Worm (Caenorhabditis elegans) whole organism, young adult: ENCODE results near the gene tomm-70.
A peak's percentile ranks its signal among the peaks of the same experiment; 100 is the strongest.

Experiments
- B0261.1 ChIP-seq: sonication (generic microtip); optimal IDR thresholded peaks from 2 replicates; lab custom pipeline; 2016; ENCODE audit warnings: mild to moderate bottlenecking, missing genetic modification characterization, moderate library complexity, missing compliant biosample characterization
- B0336.3 ChIP-seq: fragments of 200-800 bp; sonication (Bioruptor generic); IDR thresholded peaks from 2 replicates; pipeline ENCODE4 v1.3.6; 2022; ENCODE audit warnings: missing genetic modification characterization, missing compliant biosample characterization
- C06A6.2 ChIP-seq: fragments of 200-800 bp; sonication (Bioruptor generic); conservative IDR thresholded peaks from 2 replicates; pipeline ENCODE4 v1.3.6; 2022; ENCODE audit warnings: missing genetic modification characterization, missing compliant biosample characterization
- F10E7.11 ChIP-seq: sonication (generic microtip); optimal IDR thresholded peaks from 2 replicates; lab custom pipeline; 2017; ENCODE audit warnings: mild to moderate bottlenecking, missing genetic modification characterization, moderate library complexity, missing compliant biosample characterization
- F33H1.4 ChIP-seq: fragments of 200-800 bp; sonication (Bioruptor generic); IDR thresholded peaks from 2 replicates; pipeline ENCODE4 v1.3.6; 2022; ENCODE audit warnings: missing genetic modification reagents, missing genetic modification characterization, missing compliant biosample characterization
- F49E8.2 ChIP-seq: sonication (generic microtip); optimal IDR thresholded peaks from 3 replicates; lab custom pipeline; 2017; ENCODE audit warnings: missing genetic modification characterization, mild to moderate bottlenecking, missing compliant biosample characterization, antibody characterized with exemption, moderate library complexity; ENCODE audit not compliant: insufficient read depth
- F55B11.4 ChIP-seq: sonication (generic microtip); optimal IDR thresholded peaks from 2 replicates; lab custom pipeline; 2016; ENCODE audit warnings: missing compliant biosample characterization, missing genetic modification characterization, borderline replicate concordance; ENCODE audit not compliant: insufficient read depth
- Y53F4B.3 ChIP-seq: fragments of 200-800 bp; sonication (Bioruptor generic); IDR thresholded peaks from 2 replicates; pipeline ENCODE4 v1.3.6; 2022; ENCODE audit warnings: missing genetic modification reagents, missing genetic modification characterization, missing compliant biosample characterization
- Y79H2A.3 ChIP-seq: fragments of 200-800 bp; sonication (Bioruptor generic); conservative IDR thresholded peaks from 2 replicates; pipeline ENCODE4 v1.3.6; 2022; ENCODE audit warnings: missing genetic modification reagents, missing genetic modification characterization, missing compliant biosample characterization
- aptf-3 ChIP-seq: fragments of 200-800 bp; sonication (Bioruptor generic); IDR thresholded peaks from 2 replicates; pipeline ENCODE4 v1.3.6; 2022; ENCODE audit warnings: missing genetic modification characterization, missing compliant biosample characterization
- athp-1 ChIP-seq: sonication (generic microtip); optimal IDR thresholded peaks from 2 replicates; lab custom pipeline; 2017; ENCODE audit warnings: mild to moderate bottlenecking, missing genetic modification characterization, missing compliant biosample characterization
- attf-5 ChIP-seq: fragments of 200-800 bp; sonication (Bioruptor generic); optimal IDR thresholded peaks from 2 replicates; lab custom pipeline; 2018; ENCODE audit warnings: mild to moderate bottlenecking, missing genetic modification characterization, missing compliant biosample characterization
- bed-2 ChIP-seq: fragments of 200-800 bp; sonication (Bioruptor generic); IDR thresholded peaks from 2 replicates; pipeline ENCODE4 v1.3.6; 2022; ENCODE audit warnings: missing genetic modification reagents, missing genetic modification characterization, missing compliant biosample characterization
- cebp-2 ChIP-seq: fragments of 200-800 bp; sonication (Bioruptor generic); IDR thresholded peaks from 2 replicates; pipeline ENCODE4 v1.3.6; 2022; ENCODE audit warnings: missing genetic modification characterization, missing compliant biosample characterization
- ceh-40 ChIP-seq: fragments of 200-800 bp; sonication (Bioruptor generic); IDR thresholded peaks from 2 replicates; pipeline ENCODE4 v1.3.6; 2022; ENCODE audit warnings: missing genetic modification characterization, missing compliant biosample characterization
- ceh-79 ChIP-seq: sonication (generic microtip); optimal IDR thresholded peaks from 2 replicates; lab custom pipeline; 2017; ENCODE audit warnings: mild to moderate bottlenecking, missing genetic modification characterization, missing compliant biosample characterization
- chd-7 ChIP-seq: sonication (generic microtip); optimal IDR thresholded peaks from 2 replicates; lab custom pipeline; 2016; ENCODE audit warnings: mild to moderate bottlenecking, missing genetic modification characterization, moderate library complexity, missing compliant biosample characterization
- dpff-1 ChIP-seq: sonication (generic microtip); optimal IDR thresholded peaks from 2 replicates; lab custom pipeline; 2017; ENCODE audit warnings: mild to moderate bottlenecking, missing genetic modification characterization, missing compliant biosample characterization
- egrh-3 ChIP-seq: fragments of 200-800 bp; sonication (Bioruptor generic); IDR thresholded peaks from 2 replicates; pipeline ENCODE4 v1.3.6; 2022; ENCODE audit warnings: missing genetic modification reagents, missing genetic modification characterization, missing compliant biosample characterization
- ekl-4 ChIP-seq: fragments of 200-800 bp; sonication (Bioruptor generic); IDR thresholded peaks from 2 replicates; pipeline ENCODE4 v1.3.6; 2022; ENCODE audit warnings: missing genetic modification reagents, missing genetic modification characterization, missing compliant biosample characterization
- him-1 ChIP-seq: sonication (generic microtip); optimal IDR thresholded peaks from 2 replicates; lab custom pipeline; 2016; ENCODE audit warnings: missing genotype, missing genetic modification reagents, missing genetic modification characterization, missing compliant biosample characterization
- hlh-26 ChIP-seq: fragments of 200-800 bp; sonication (Bioruptor generic); conservative IDR thresholded peaks from 2 replicates; pipeline ENCODE4 v1.3.6; 2022; ENCODE audit warnings: missing genetic modification reagents, missing genetic modification characterization, missing compliant biosample characterization
- hsf-1 ChIP-seq: fragments of 200-800 bp; sonication (Bioruptor generic); IDR thresholded peaks from 2 replicates; pipeline ENCODE4 v1.3.6; 2022; ENCODE audit warnings: missing genetic modification reagents, missing genetic modification characterization, missing compliant biosample characterization
- let-526 ChIP-seq: fragments of 200-800 bp; sonication (Bioruptor generic); IDR thresholded peaks from 2 replicates; pipeline ENCODE4 v1.3.6; 2022; ENCODE audit warnings: missing genetic modification reagents, missing genetic modification characterization, missing compliant biosample characterization
- lsy-27 ChIP-seq: sonication (generic microtip); optimal IDR thresholded peaks from 2 replicates; lab custom pipeline; 2017; ENCODE audit warnings: missing genetic modification characterization, mild to moderate bottlenecking, missing compliant biosample characterization, antibody characterized with exemption, missing genotype, borderline replicate concordance; ENCODE audit not compliant: insufficient read depth
- madf-10 ChIP-seq: sonication (generic microtip); optimal IDR thresholded peaks from 2 replicates; lab custom pipeline; 2016; ENCODE audit warnings: mild to moderate bottlenecking, missing genetic modification characterization, missing compliant biosample characterization
- mes-4 ChIP-seq: sonication (generic microtip); optimal IDR thresholded peaks from 2 replicates; lab custom pipeline; 2016; ENCODE audit warnings: missing genotype, missing genetic modification characterization, missing compliant biosample characterization
- mxl-1 ChIP-seq: sonication (generic microtip); optimal IDR thresholded peaks from 2 replicates; lab custom pipeline; 2016; ENCODE audit warnings: missing genetic modification characterization, missing compliant biosample characterization
- nfya-1 ChIP-seq: sonication (generic microtip); optimal IDR thresholded peaks from 2 replicates; lab custom pipeline; 2017; ENCODE audit warnings: antibody characterized with exemption, missing compliant biosample characterization, missing genetic modification characterization, borderline replicate concordance; ENCODE audit not compliant: insufficient read depth
- nfyb-1 ChIP-seq: fragments of 200-800 bp; sonication (Bioruptor generic); IDR thresholded peaks from 2 replicates; pipeline ENCODE4 v1.3.6; 2022; ENCODE audit warnings: missing genetic modification reagents, missing genetic modification characterization, missing compliant biosample characterization
- rcor-1 ChIP-seq: fragments of 200-800 bp; sonication (Bioruptor generic); IDR thresholded peaks from 2 replicates; pipeline ENCODE4 v1.3.6; 2022; ENCODE audit warnings: missing genetic modification reagents, missing genetic modification characterization, missing compliant biosample characterization
- rec-8 ChIP-seq, 2 experiments: sonication (generic microtip); optimal IDR thresholded peaks; 2 replicates each; lab custom pipeline; 2016; ENCODE audit warnings: mild to moderate bottlenecking in 2 of 2, missing genetic modification characterization in 2 of 2, missing genetic modification reagents in 2 of 2, missing genotype in 2 of 2, missing biosample characterization in 1 of 2, missing compliant biosample characterization in 1 of 2, moderate library complexity in 1 of 2
- sea-2 ChIP-seq: fragments of 200-800 bp; sonication (Bioruptor generic); IDR thresholded peaks from 2 replicates; pipeline ENCODE4 v1.3.6; 2022; ENCODE audit warnings: missing genetic modification characterization, missing compliant biosample characterization
- snpc-1.3 ChIP-seq: sonication (generic microtip); optimal IDR thresholded peaks from 2 replicates; lab custom pipeline; 2017; ENCODE audit warnings: missing genetic modification characterization, mild to moderate bottlenecking, missing compliant biosample characterization, antibody characterized with exemption, moderate library complexity, missing genotype, missing genetic modification reagents; ENCODE audit not compliant: insufficient read depth
- snpc-4 ChIP-seq, 5 experiments: fragments of 150-350 bp in 1 of 5; sonication (generic microtip) in 4 of 5; optimal IDR thresholded peaks; 2 replicates each; lab custom pipeline; 2014 to 2018; ENCODE audit warnings: missing genetic modification characterization in 5 of 5, missing biosample characterization in 3 of 5, antibody characterized with exemption in 2 of 5, mild to moderate bottlenecking in 2 of 5, missing compliant biosample characterization in 2 of 5, missing genotype in 2 of 5, moderate library complexity in 2 of 5, missing genetic modification reagents in 1 of 5
- sptf-2 ChIP-seq: fragments of 200-800 bp; sonication (Bioruptor generic); optimal IDR thresholded peaks from 2 replicates; lab custom pipeline; 2018; ENCODE audit warnings: mild to moderate bottlenecking, missing genetic modification characterization, missing compliant biosample characterization
- tbp1 ChIP-seq: fragments of 200-800 bp; sonication (Bioruptor generic); optimal IDR thresholded peaks from 2 replicates; lab custom pipeline; 2018; ENCODE audit warnings: mild to moderate bottlenecking, missing genetic modification characterization, missing compliant biosample characterization
- tlf-1 ChIP-seq: fragments of 200-800 bp; sonication (Bioruptor generic); optimal IDR thresholded peaks from 2 replicates; lab custom pipeline; 2018; ENCODE audit warnings: mild to moderate bottlenecking, missing genetic modification characterization, missing compliant biosample characterization
- unc-62 ChIP-seq: fragments of 150-350 bp; optimal IDR thresholded peaks from 2 replicates; lab custom pipeline; 2014; ENCODE audit warnings: missing biosample characterization, missing genetic modification reagents, missing genetic modification characterization
- zfh-2 ChIP-seq: fragments of 200-800 bp; sonication (Bioruptor generic); conservative IDR thresholded peaks from 2 replicates; pipeline ENCODE4 v1.3.6; 2022; ENCODE audit warnings: missing genetic modification reagents, missing genetic modification characterization, missing compliant biosample characterization
- zim-3 ChIP-seq: sonication (generic microtip); optimal IDR thresholded peaks from 2 replicates; lab custom pipeline; 2017; ENCODE audit warnings: mild to moderate bottlenecking, missing genetic modification characterization, moderate library complexity, missing compliant biosample characterization
- ztf-6 ChIP-seq: fragments of 200-800 bp; sonication (Bioruptor generic); IDR thresholded peaks from 2 replicates; pipeline ENCODE4 v1.3.6; 2022; ENCODE audit warnings: missing genetic modification reagents, missing genetic modification characterization, missing compliant biosample characterization

Gene tomm-70

DNA sequence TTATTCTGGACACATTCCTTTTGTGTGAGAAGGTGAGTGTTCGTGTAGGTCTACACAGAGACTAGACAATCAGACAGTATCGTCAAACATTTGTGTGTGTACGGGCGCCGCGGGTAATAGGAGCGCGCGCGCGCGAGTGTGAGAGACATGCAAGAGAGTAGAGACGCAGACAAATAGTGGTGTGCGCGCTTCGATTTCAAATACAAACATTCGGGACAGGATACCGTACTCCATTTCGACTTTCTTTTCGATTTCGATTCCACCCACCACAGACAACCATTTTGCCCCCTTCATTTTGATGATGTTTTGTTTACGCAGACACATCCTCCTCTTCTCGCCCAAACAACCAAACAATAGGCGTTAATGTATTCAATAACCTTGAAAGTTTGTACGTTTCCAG lies 40.2 kb upstream of the tomm-70 start (continued):
- TF ChIP-seq zim-3 (no peak), ztf-6 (GFP tag; lab: Robert Waterston, UW) (no peak), madf-10 (tag; lab: Kevin White, UChicago) (peak; percentile 37), ceh-40 (no peak), F10E7.11 (tag; lab: Kevin White, UChicago) (no peak), chd-7 (tag; lab: Kevin White, UChicago) (peak; percentile 57), cebp-2 (no peak), nfyb-1 (GFP tag; lab: Robert Waterston, UW) (0 out of 2 replicates have a peak, but pooled peaks have one; percentile 67), Y53F4B.3 (GFP tag; lab: Robert Waterston, UW) (no peak), aptf-3 (GFP tag; lab: Robert Waterston, UW) (no peak), rcor-1 (GFP tag; lab: Robert Waterston, UW) (0 out of 2 replicates have a peak, but pooled peaks have one; percentile 23), F49E8.2 (tag; lab: Kevin White, UChicago) (no peak), tlf-1 (GFP tag; lab: Kevin White, UChicago) (peak; percentile 16), mxl-1 (tag; lab: Kevin White, UChicago) (no peak), hsf-1 (GFP tag; lab: Robert Waterston, UW) (peak; percentile 69), B0336.3 (GFP tag; lab: Robert Waterston, UW) (no peak), snpc-4 (GFP tag; optimal IDR thresholded peaks at IDR 0.05; lab: Kevin White, UChicago) (no peak), snpc-4 (tag; optimal IDR thresholded peaks at IDR 0.05; lab: Kevin White, UChicago) (peak in 3 of 4 experiments; percentile 43 to 72 (median 64)), B0261.1 (tag; lab: Kevin White, UChicago) (no peak), sea-2 (GFP tag; lab: Robert Waterston, UW) (no peak), athp-1 (tag; lab: Kevin White, UChicago) (no peak), let-526 (GFP tag; lab: Robert Waterston, UW) (peak; percentile 18; the same call in 1 of the 2 replicates), C06A6.2 (0 out of 2 replicates have a peak, but pooled peaks have one; percentile 25), mes-4 (tag; lab: Kevin White, UChicago) (no peak), F55B11.4 (tag; lab: Kevin White, UChicago) (no peak), tbp1 (GFP tag; lab: Kevin White, UChicago) (peak; percentile 43), ekl-4 (GFP tag; lab: Robert Waterston, UW) (peak; percentile 45; the same call in 1 of the 2 replicates), Y79H2A.3 (GFP tag; lab: Robert Waterston, UW) (peak; percentile 24; the same call in 1 of the 2 replicates), dpff-1 (tag; lab: Kevin White, UChicago) (no peak), rec-8 (tag; optimal IDR thresholded peaks at IDR 0.05; lab: Kevin White, UChicago) (no peak)

DNA sequence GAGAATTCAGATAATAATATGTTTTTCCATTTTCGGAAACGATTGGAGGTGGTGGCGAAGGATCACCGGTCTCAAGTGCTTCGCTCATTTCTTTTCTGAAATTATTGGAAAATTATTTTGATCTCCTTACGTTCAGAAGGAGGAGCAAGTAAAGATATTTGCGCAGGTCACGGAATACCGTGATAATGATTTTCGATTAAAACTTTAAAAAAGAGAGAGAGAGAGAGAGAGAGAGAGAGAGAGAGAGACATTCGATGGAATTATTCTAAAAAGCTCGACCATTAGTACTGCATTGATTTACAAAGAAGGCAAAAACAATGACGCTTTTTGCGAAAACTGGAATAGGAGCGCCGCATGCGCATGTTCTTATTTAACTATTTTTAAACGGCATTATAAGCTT lies 37.7 kb upstream of the tomm-70 start, which contains the start of gene ztf-1:
Gene ztf-1, minus strand, starts transcription at position 101 of the 400 bp plus-strand sequence.
- TF ChIP-seq unc-62 (GFP tag; lab: Kevin White, UChicago) (no peak), hlh-26 (GFP tag; lab: Robert Waterston, UW) (no peak), ceh-79 (tag; lab: Kevin White, UChicago) (no peak), F10E7.11 (tag; lab: Kevin White, UChicago) (no peak), snpc-1.3 (tag; lab: Kevin White, UChicago) (no peak), lsy-27 (tag; lab: Kevin White, UChicago) (no peak), tlf-1 (GFP tag; lab: Kevin White, UChicago) (no peak), bed-2 (GFP tag; lab: Robert Waterston, UW) (no peak), attf-5 (no peak), F33H1.4 (GFP tag; lab: Robert Waterston, UW) (no peak), egrh-3 (GFP tag; lab: Robert Waterston, UW) (no peak), nfya-1 (tag; lab: Kevin White, UChicago) (no peak), him-1 (no peak), zfh-2 (GFP tag; lab: Robert Waterston, UW) (no peak), sptf-2 (no peak), Y53F4B.3 (GFP tag; lab: Robert Waterston, UW) (no peak)
